Fruit fly (Drosophila melanogaster) S2 (cell line): ENCODE measurements around the gene Nmdmc.

Experiments used
- CG8478 ChIP-seq: fragments of >200 bp; optimal IDR thresholded peaks from 2 replicates; lab custom pipeline; 2018
- CTCF ChIP-seq, 2 experiments: fragments of >200 bp; optimal IDR thresholded peaks; 2 replicates each; lab custom pipeline; 2018

DNA sequence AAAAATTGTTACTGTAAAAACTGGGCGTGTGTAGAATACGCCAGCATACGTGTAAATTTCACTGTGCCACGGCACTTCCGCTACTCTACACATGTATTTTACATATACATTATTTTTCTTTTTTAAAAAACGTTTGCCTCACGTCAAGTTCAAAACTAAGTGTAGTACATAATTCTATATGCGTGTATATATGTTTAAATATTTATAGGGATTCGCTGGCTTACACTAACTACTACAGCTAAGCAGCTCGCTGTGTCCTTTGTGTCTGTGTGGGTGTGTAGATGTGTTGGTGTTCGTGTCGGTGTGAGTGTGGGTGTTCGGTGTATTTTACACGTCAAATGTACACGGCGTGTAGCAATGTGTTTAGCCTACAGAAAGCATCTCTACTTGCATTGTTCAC lies 18.1 kb upstream of the Nmdmc start:
- no peak for TF ChIP-seq CG8478 (lab: Kevin White, UChicago)
- TF ChIP-seq CTCF (optimal IDR thresholded peaks at IDR 0.05; lab: Kevin White, UChicago) = no peak
